Worm (Caenorhabditis elegans) whole organism, L1 larva: Measurements from ENCODE around the gene C25F9.13.

ENCODE experiments used
- C16A3.4 ChIP-seq: fragments of 150-350 bp; optimal IDR thresholded peaks from 2 replicates; lab custom pipeline; 2014; ENCODE audit warnings: missing biosample characterization, missing genetic modification characterization
- ceh-8 ChIP-seq: fragments of 200-800 bp; sonication (Bioruptor generic); optimal IDR thresholded peaks from 2 replicates; lab custom pipeline; 2018; ENCODE audit warnings: mild to moderate bottlenecking, missing genetic modification characterization, moderate library complexity, missing compliant biosample characterization
- ceh-88 ChIP-seq: fragments of 200-800 bp; sonication (Bioruptor generic); IDR thresholded peaks from 2 replicates; pipeline ENCODE4 v1.3.6; 2022; ENCODE audit warnings: missing genetic modification characterization, missing compliant biosample characterization
- ceh-90 ChIP-seq: sonication (generic microtip); optimal IDR thresholded peaks from 2 replicates; lab custom pipeline; 2016; ENCODE audit warnings: missing genetic modification characterization, missing compliant biosample characterization
- ces-1 ChIP-seq: fragments of 150-350 bp; optimal IDR thresholded peaks from 2 replicates; lab custom pipeline; 2014; ENCODE audit warnings: missing biosample characterization, missing genetic modification reagents, missing genetic modification characterization
- dsc-1 ChIP-seq: sonication (generic microtip); optimal IDR thresholded peaks from 2 replicates; lab custom pipeline; 2016; ENCODE audit warnings: mild to moderate bottlenecking, missing genetic modification characterization, missing compliant biosample characterization
- efl-3 ChIP-seq: fragments of 200-800 bp; sonication (Bioruptor generic); optimal IDR thresholded peaks from 2 replicates; lab custom pipeline; 2018; ENCODE audit warnings: mild to moderate bottlenecking, missing genetic modification characterization, missing compliant biosample characterization
- lin-39 ChIP-seq: fragments of 150-350 bp; optimal IDR thresholded peaks from 2 replicates; lab custom pipeline; 2014; ENCODE audit warnings: missing biosample characterization, missing genetic modification reagents, missing genetic modification characterization
- nhr-77 ChIP-seq: fragments of 150-350 bp; optimal IDR thresholded peaks from 2 replicates; lab custom pipeline; 2014; ENCODE audit warnings: missing biosample characterization, missing genetic modification characterization

DNA sequence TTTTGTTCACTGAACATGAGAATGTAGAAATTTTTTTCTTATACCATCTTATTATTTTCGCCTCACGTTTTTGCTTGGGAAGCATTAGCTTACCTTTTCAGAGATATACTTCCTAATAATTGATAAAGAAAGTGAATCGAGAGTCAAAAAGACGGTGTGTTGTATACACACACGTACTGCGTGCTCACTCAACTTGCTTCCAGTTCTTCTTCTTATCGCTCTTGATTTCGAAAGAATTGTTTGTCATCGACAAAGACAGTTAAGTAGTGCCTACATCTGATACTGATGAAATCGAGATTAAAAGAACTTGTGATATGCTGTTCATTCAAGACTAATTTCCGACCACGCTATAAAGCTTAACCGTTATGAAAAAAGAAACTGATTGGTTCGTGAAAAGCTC is 11.9 kb upstream of the C25F9.13 start, which contains the start of gene C25F9.5:
- TF ChIP-seq nhr-77 (tag; lab: Kevin White, UChicago), result no peak
- TF ChIP-seq lin-39, result no peak
- no peak for TF ChIP-seq ceh-90 (tag; lab: Kevin White, UChicago)
- TF ChIP-seq C16A3.4 (tag; lab: Kevin White, UChicago), result no peak
- TF ChIP-seq efl-3, result no peak
- no peak for TF ChIP-seq dsc-1 (tag; lab: Kevin White, UChicago)
- no peak for TF ChIP-seq ces-1 (GFP tag; lab: Kevin White, UChicago)
- TF ChIP-seq ceh-88 (GFP tag; lab: Robert Waterston, UW), result no peak
- TF ChIP-seq ceh-8 (GFP tag; lab: Kevin White, UChicago), result no peak
